Worm (Caenorhabditis elegans): ENCODE data around the gene zig-12.

DNA sequence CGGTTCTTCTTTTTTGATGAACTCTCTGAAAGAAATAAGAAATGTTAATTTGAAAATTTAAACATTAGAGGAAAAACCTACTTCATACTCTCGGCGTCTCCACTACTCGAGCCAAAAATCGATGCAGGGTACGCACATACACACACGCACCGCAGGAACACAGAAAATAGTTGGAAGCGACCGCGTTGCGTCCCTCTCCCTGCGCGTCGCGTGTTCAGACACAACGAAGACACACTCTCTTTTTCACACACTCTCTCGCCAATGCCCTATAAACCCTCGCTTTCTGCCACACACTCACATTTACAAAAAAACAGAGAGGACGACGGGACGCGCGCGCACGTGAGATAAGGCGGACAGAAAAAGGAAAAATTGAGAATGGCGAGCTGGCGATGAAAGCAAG is 47.2 kb downstream of the zig-12 start, which contains the start of gene R04E5.9:
- TF ChIP-seq ceh-45 (GFP tag; IDR thresholded peaks at IDR 0.05): no peak
- no peak for TF ChIP-seq madf-2 (tag; optimal IDR thresholded peaks at IDR 0.05)
- no peak for TF ChIP-seq ama-1 (optimal IDR thresholded peaks at IDR 0.05)
- no peak for TF ChIP-seq C38D4.7 (GFP tag; optimal IDR thresholded peaks at IDR 0.05)
- TF ChIP-seq nhr-11 (tag; optimal IDR thresholded peaks at IDR 0.05): no peak
- TF ChIP-seq elt-2 (tag; optimal IDR thresholded peaks at IDR 0.05): peak; percentile 65
- no peak for TF ChIP-seq fkh-10 (GFP tag; optimal IDR thresholded peaks at IDR 0.05)
- peak; percentile 63 for TF ChIP-seq ceh-2 (tag; optimal IDR thresholded peaks at IDR 0.05)
- no peak for TF ChIP-seq Y22D7AL.16 (tag; optimal IDR thresholded peaks at IDR 0.05)
- peak; percentile 30 for TF ChIP-seq eyg-1 (tag; optimal IDR thresholded peaks at IDR 0.05)
- peak; percentile 29 for TF ChIP-seq ceh-19 (GFP tag; optimal IDR thresholded peaks at IDR 0.05)

Data from whole organism, late embryonic.